Worm (Caenorhabditis elegans) whole organism, mixed stage, embryonic: ENCODE data around the gene C27D6.1.

Source experiments
- M03D4.4 ChIP-seq: sonication (generic microtip); optimal IDR thresholded peaks from 2 replicates; lab custom pipeline; 2017; ENCODE audit warnings: mild to moderate bottlenecking, missing genetic modification characterization, missing compliant biosample characterization
- bed-3 ChIP-seq: fragments of 200-800 bp; sonication (Bioruptor generic); optimal IDR thresholded peaks from 3 replicates; lab custom pipeline; 2018; ENCODE audit warnings: mild to moderate bottlenecking, missing genetic modification characterization, moderate library complexity, missing compliant biosample characterization
- blmp-1 ChIP-seq: fragments of 150-350 bp; optimal IDR thresholded peaks from 2 replicates; lab custom pipeline; 2014; ENCODE audit warnings: missing biosample characterization, missing genetic modification characterization
- ceh-39 ChIP-seq: fragments of 150-350 bp; optimal IDR thresholded peaks from 2 replicates; lab custom pipeline; 2014; ENCODE audit warnings: missing biosample characterization, missing genetic modification characterization
- ceh-43 ChIP-seq: fragments of 200-800 bp; sonication (Bioruptor generic); optimal IDR thresholded peaks from 2 replicates; lab custom pipeline; 2018; ENCODE audit warnings: mild to moderate bottlenecking, missing genetic modification characterization, moderate library complexity, missing compliant biosample characterization
- ceh-83 ChIP-seq: fragments of 200-800 bp; sonication (Bioruptor generic); optimal IDR thresholded peaks from 2 replicates; lab custom pipeline; 2018; ENCODE audit warnings: mild to moderate bottlenecking, missing genetic modification characterization, missing compliant biosample characterization
- ces-1 ChIP-seq: fragments of 150-350 bp; optimal IDR thresholded peaks from 2 replicates; lab custom pipeline; 2014; ENCODE audit warnings: missing biosample characterization, missing genetic modification reagents, missing genetic modification characterization
- cnd-1 ChIP-seq: fragments of 200-800 bp; sonication (Bioruptor generic); optimal IDR thresholded peaks from 2 replicates; lab custom pipeline; 2018; ENCODE audit warnings: mild to moderate bottlenecking, missing genetic modification characterization, missing compliant biosample characterization
- elt-3 ChIP-seq: fragments of 150-350 bp; optimal IDR thresholded peaks from 2 replicates; lab custom pipeline; 2014; ENCODE audit warnings: missing biosample characterization, missing genetic modification characterization
- flh-1 ChIP-seq: fragments of 200-800 bp; sonication (Bioruptor generic); optimal IDR thresholded peaks from 2 replicates; lab custom pipeline; 2018; ENCODE audit warnings: mild to moderate bottlenecking, missing genetic modification characterization, moderate library complexity, missing compliant biosample characterization
- ham-2 ChIP-seq: fragments of 200-800 bp; sonication (Bioruptor generic); optimal IDR thresholded peaks from 2 replicates; lab custom pipeline; 2018; ENCODE audit warnings: mild to moderate bottlenecking, missing genetic modification characterization, missing compliant biosample characterization
- hlh-1 ChIP-seq: fragments of 150-350 bp; optimal IDR thresholded peaks from 2 replicates; lab custom pipeline; 2014; ENCODE audit warnings: missing biosample characterization, missing genetic modification reagents, missing genetic modification characterization
- lin-32 ChIP-seq: fragments of 200-800 bp; sonication (Bioruptor generic); optimal IDR thresholded peaks from 2 replicates; lab custom pipeline; 2018; ENCODE audit warnings: mild to moderate bottlenecking, missing genetic modification characterization, missing compliant biosample characterization
- lsy-2 ChIP-seq: fragments of 150-350 bp; optimal IDR thresholded peaks from 2 replicates; lab custom pipeline; 2014; ENCODE audit warnings: missing biosample characterization, missing genetic modification characterization
- mab-5 ChIP-seq: fragments of 150-350 bp; optimal IDR thresholded peaks from 2 replicates; lab custom pipeline; 2014; ENCODE audit warnings: missing biosample characterization, missing genetic modification characterization
- mep-1 ChIP-seq: fragments of 150-350 bp; optimal IDR thresholded peaks from 2 replicates; lab custom pipeline; 2017; ENCODE audit warnings: missing biosample characterization, missing genetic modification reagents, missing genetic modification characterization, inconsistent platforms
- nhr-12 ChIP-seq: fragments of 150-350 bp; optimal IDR thresholded peaks from 2 replicates; lab custom pipeline; 2014; ENCODE audit warnings: missing biosample characterization, missing genetic modification characterization
- nhr-2 ChIP-seq: fragments of 150-350 bp; optimal IDR thresholded peaks from 2 replicates; lab custom pipeline; 2014; ENCODE audit warnings: missing biosample characterization, missing genetic modification characterization
- nhr-237 ChIP-seq: fragments of 150-350 bp; optimal IDR thresholded peaks from 2 replicates; lab custom pipeline; 2014; ENCODE audit warnings: missing biosample characterization, missing genetic modification characterization
- nhr-28 ChIP-seq: fragments of 150-350 bp; optimal IDR thresholded peaks from 2 replicates; lab custom pipeline; 2014; ENCODE audit warnings: missing biosample characterization, missing genetic modification characterization
- nhr-76 ChIP-seq: sonication (generic microtip); optimal IDR thresholded peaks from 2 replicates; lab custom pipeline; 2017; ENCODE audit warnings: missing biosample characterization, missing genetic modification characterization
- pha-4 ChIP-seq: fragments of 150-350 bp; optimal IDR thresholded peaks from 2 replicates; lab custom pipeline; 2018; ENCODE audit warnings: missing biosample characterization, missing genetic modification reagents, missing genetic modification characterization
- sem-2 ChIP-seq: fragments of 200-800 bp; sonication (Bioruptor generic); optimal IDR thresholded peaks from 2 replicates; lab custom pipeline; 2018; ENCODE audit warnings: mild to moderate bottlenecking, missing genetic modification characterization, missing compliant biosample characterization
- sptf-1 ChIP-seq: sonication (generic microtip); optimal IDR thresholded peaks from 2 replicates; lab custom pipeline; 2017; ENCODE audit warnings: mild to moderate bottlenecking, missing genetic modification characterization, moderate library complexity, missing compliant biosample characterization
- unc-120 ChIP-seq: sonication (generic microtip); optimal IDR thresholded peaks from 2 replicates; lab custom pipeline; 2017; ENCODE audit warnings: missing genetic modification characterization, missing compliant biosample characterization; ENCODE audit not compliant: poor library complexity, severe bottlenecking
- unc-62 ChIP-seq: fragments of 150-350 bp; optimal IDR thresholded peaks from 2 replicates; lab custom pipeline; 2014; ENCODE audit warnings: missing biosample characterization, missing genetic modification reagents, missing genetic modification characterization
- zip-8 ChIP-seq: fragments of 150-350 bp; optimal IDR thresholded peaks from 2 replicates; lab custom pipeline; 2014; ENCODE audit warnings: missing biosample characterization, missing genetic modification characterization
- ztf-11 ChIP-seq: fragments of 150-350 bp; optimal IDR thresholded peaks from 2 replicates; lab custom pipeline; 2014; ENCODE audit warnings: missing biosample characterization, missing genetic modification characterization

Gene C27D6.1

ce11 chrII:5142619-5143018, 29.9 kb upstream of the C27D6.1 start, which contains the start of gene F58A6.1:
Gene F58A6.1, plus strand, starts transcription at chrII:5142919.
- no peak for TF ChIP-seq ztf-11 (tag; lab: Kevin White, UChicago)
- no peak for TF ChIP-seq mep-1 (tag; lab: Kevin White, UChicago)
- TF ChIP-seq ceh-83 (GFP tag; lab: Kevin White, UChicago): no peak
- TF ChIP-seq hlh-1: no peak
- no peak for TF ChIP-seq nhr-2 (tag; lab: Kevin White, UChicago)
- no peak for TF ChIP-seq nhr-237 (tag; lab: Kevin White, UChicago)
- no peak for TF ChIP-seq ceh-39 (tag; lab: Kevin White, UChicago)
- TF ChIP-seq zip-8 (tag; lab: Kevin White, UChicago): no peak
- TF ChIP-seq unc-62 (GFP tag; lab: Kevin White, UChicago): no peak
- TF ChIP-seq flh-1 (GFP tag; lab: Kevin White, UChicago): no peak
- no peak for TF ChIP-seq M03D4.4
- no peak for TF ChIP-seq nhr-76 (tag; lab: Kevin White, UChicago)
- TF ChIP-seq, all 35 proteins: peak for 0

ce11 chrII:5148349-5148748, 24.2 kb upstream of the C27D6.1 start, which contains the start of gene F58A6.5:
Gene F58A6.5, minus strand, starts transcription at chrII:5148449.
- TF ChIP-seq pha-4 (tag; lab: Kevin White, UChicago): no peak

DNA sequence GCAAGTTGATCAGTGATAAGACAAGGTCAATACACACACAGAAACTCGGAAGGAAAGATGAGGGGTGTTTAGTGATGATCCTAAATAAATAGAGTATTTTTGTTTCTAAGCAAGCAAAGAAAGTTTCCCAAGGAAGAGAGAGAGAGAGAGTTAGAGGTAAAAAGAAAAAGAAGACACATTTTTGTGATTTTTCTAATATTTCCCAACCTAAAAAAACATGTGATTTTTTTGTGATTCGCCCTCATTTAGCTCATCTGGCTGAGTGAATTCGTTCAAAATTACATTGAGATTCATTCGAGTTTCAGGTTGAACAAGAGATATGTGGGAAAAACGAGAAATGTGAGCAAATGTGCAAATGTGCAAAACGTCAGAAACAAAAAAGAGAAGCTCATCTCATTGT, 21.7 kb upstream of the C27D6.1 start, which contains the start of gene srb-16:
srb-16 (minus strand) TSS at position 101 of the 400 bp plus-strand sequence.
- TF ChIP-seq pha-4 (tag; lab: Kevin White, UChicago): no peak
- TF ChIP-seq ceh-83 (GFP tag; lab: Kevin White, UChicago): no peak
- TF ChIP-seq unc-62 (GFP tag; lab: Kevin White, UChicago): no peak
- no peak for TF ChIP-seq sptf-1

DNA sequence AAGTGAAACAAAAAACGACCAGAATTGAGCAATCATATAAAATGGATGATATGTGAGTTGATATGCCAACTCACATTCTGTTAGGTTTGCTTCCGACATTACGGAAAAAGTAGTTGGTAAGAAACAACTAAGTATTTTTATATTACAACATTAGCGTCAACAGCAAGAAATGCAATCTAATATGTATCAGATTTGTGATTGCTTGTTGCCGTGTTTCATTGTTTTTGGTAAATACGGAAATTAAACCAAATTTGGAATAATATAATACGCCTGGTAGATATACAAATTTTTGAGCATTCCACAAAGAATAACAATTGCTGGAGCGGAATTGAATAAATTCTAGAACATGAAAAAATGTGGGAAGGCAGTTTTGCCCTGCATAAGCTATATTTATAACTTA, 18.0 kb upstream of the C27D6.1 start, which contains the start of gene srb-12:
srb-12 (minus strand) TSS at position 101 of the 400 bp plus-strand sequence.
- no peak for TF ChIP-seq ztf-11 (tag; lab: Kevin White, UChicago)
- no peak for TF ChIP-seq nhr-2 (tag; lab: Kevin White, UChicago)
- no peak for TF ChIP-seq unc-62 (GFP tag; lab: Kevin White, UChicago)
- no peak for TF ChIP-seq ceh-43 (GFP tag; lab: Kevin White, UChicago)
- no peak for TF ChIP-seq elt-3 (tag; lab: Kevin White, UChicago)
- no peak for TF ChIP-seq ham-2 (GFP tag; lab: Kevin White, UChicago)
- no peak for TF ChIP-seq pha-4 (tag; lab: Kevin White, UChicago)
- TF ChIP-seq flh-1 (GFP tag; lab: Kevin White, UChicago): no peak
- no peak for TF ChIP-seq sem-2 (GFP tag; lab: Kevin White, UChicago)
- TF ChIP-seq mep-1 (tag; lab: Kevin White, UChicago): no peak
- no peak for TF ChIP-seq lsy-2 (tag; lab: Kevin White, UChicago)
- TF ChIP-seq, all 35 proteins: peak for 0

- TF ChIP-seq ceh-43 (GFP tag; lab: Kevin White, UChicago): no peak
- no peak for TF ChIP-seq nhr-12 (tag; lab: Kevin White, UChicago)
- TF ChIP-seq unc-62 (GFP tag; lab: Kevin White, UChicago): no peak
- TF ChIP-seq unc-120 (tag; lab: Kevin White, UChicago): no peak
- TF ChIP-seq ceh-39 (tag; lab: Kevin White, UChicago): no peak
- no peak for TF ChIP-seq ceh-83 (GFP tag; lab: Kevin White, UChicago)
- no peak for TF ChIP-seq nhr-28 (tag; lab: Kevin White, UChicago)
- TF ChIP-seq lsy-2 (tag; lab: Kevin White, UChicago): no peak
- TF ChIP-seq M03D4.4: no peak
- TF ChIP-seq ces-1 (GFP tag; lab: Kevin White, UChicago): no peak
- TF ChIP-seq blmp-1 (tag; lab: Kevin White, UChicago): no peak
- no peak for TF ChIP-seq nhr-2 (tag; lab: Kevin White, UChicago)
- no peak for TF ChIP-seq nhr-237 (tag; lab: Kevin White, UChicago)
- TF ChIP-seq zip-8 (tag; lab: Kevin White, UChicago): no peak
- TF ChIP-seq lin-32 (GFP tag; lab: Kevin White, UChicago): no peak
- TF ChIP-seq mab-5 (tag; lab: Kevin White, UChicago): no peak
- TF ChIP-seq flh-1 (GFP tag; lab: Kevin White, UChicago): no peak
- no peak for TF ChIP-seq cnd-1 (tag; lab: Kevin White, UChicago)
- TF ChIP-seq bed-3 (GFP tag; lab: Kevin White, UChicago): no peak
- TF ChIP-seq hlh-1: no peak
Observed at ce11 chrII:5156983-5157382, 15.6 kb upstream of the C27D6.1 start, which contains the start of gene msp-45. Gene msp-45, minus strand, starts transcription at chrII:5157083.
